Worm (Caenorhabditis elegans): ENCODE data around the gene nspc-1.

- TF ChIP-seq him-1 (tag; optimal IDR thresholded peaks at IDR 0.05) (no peak), dao-5 (tag; optimal IDR thresholded peaks at IDR 0.05) (no peak)
Measured at ce11 chrX:8527950-8528349, 7.0 kb downstream of the nspc-1 start, which contains the start of gene flp-5.

Measured in whole organism, L4/young adult.